Worm (Caenorhabditis elegans) whole organism, mixed stage, embryonic: Measurements from ENCODE around the gene spin-1.

Experiments used
- blmp-1 ChIP-seq: fragments of 150-350 bp; optimal IDR thresholded peaks from 2 replicates; lab custom pipeline; 2014; ENCODE audit warnings: missing biosample characterization, missing genetic modification characterization
- elt-1 ChIP-seq: sonication (generic microtip); optimal IDR thresholded peaks from 2 replicates; lab custom pipeline; 2017; ENCODE audit warnings: missing genetic modification characterization, mild to moderate bottlenecking, missing compliant biosample characterization, antibody characterized with exemption, moderate library complexity, borderline replicate concordance; ENCODE audit not compliant: insufficient read depth
- ham-2 ChIP-seq: fragments of 200-800 bp; sonication (Bioruptor generic); optimal IDR thresholded peaks from 2 replicates; lab custom pipeline; 2018; ENCODE audit warnings: mild to moderate bottlenecking, missing genetic modification characterization, missing compliant biosample characterization
- lin-13 ChIP-seq: fragments of 150-350 bp; optimal IDR thresholded peaks from 2 replicates; lab custom pipeline; 2014; ENCODE audit warnings: missing biosample characterization, missing genetic modification characterization
- mep-1 ChIP-seq: fragments of 150-350 bp; optimal IDR thresholded peaks from 2 replicates; lab custom pipeline; 2017; ENCODE audit warnings: missing biosample characterization, missing genetic modification reagents, missing genetic modification characterization, inconsistent platforms
- nhr-2 ChIP-seq: fragments of 150-350 bp; optimal IDR thresholded peaks from 2 replicates; lab custom pipeline; 2014; ENCODE audit warnings: missing biosample characterization, missing genetic modification characterization
- nhr-237 ChIP-seq: fragments of 150-350 bp; optimal IDR thresholded peaks from 2 replicates; lab custom pipeline; 2014; ENCODE audit warnings: missing biosample characterization, missing genetic modification characterization
- nhr-76 ChIP-seq: sonication (generic microtip); optimal IDR thresholded peaks from 2 replicates; lab custom pipeline; 2017; ENCODE audit warnings: missing biosample characterization, missing genetic modification characterization
- pha-4 ChIP-seq: fragments of 150-350 bp; optimal IDR thresholded peaks from 2 replicates; lab custom pipeline; 2018; ENCODE audit warnings: missing biosample characterization, missing genetic modification reagents, missing genetic modification characterization
- snpc-4 ChIP-seq: fragments of 150-350 bp; optimal IDR thresholded peaks from 2 replicates; lab custom pipeline; 2014; ENCODE audit warnings: missing biosample characterization, missing genetic modification characterization
- unc-39 ChIP-seq: fragments of 150-350 bp; optimal IDR thresholded peaks from 2 replicates; lab custom pipeline; 2014; ENCODE audit warnings: missing biosample characterization, missing genetic modification characterization
- ztf-11 ChIP-seq: fragments of 150-350 bp; optimal IDR thresholded peaks from 2 replicates; lab custom pipeline; 2014; ENCODE audit warnings: missing biosample characterization, missing genetic modification characterization

ce11 chrV:12091759-12092158, 23.0 kb upstream of the spin-1 start, which contains the start of gene nhr-206:
- TF ChIP-seq nhr-237 (tag; lab: Kevin White, UChicago) (no peak), mep-1 (tag; lab: Kevin White, UChicago) (no peak), ztf-11 (no peak), snpc-4 (no peak), blmp-1 (tag; lab: Kevin White, UChicago) (no peak), nhr-2 (tag; lab: Kevin White, UChicago) (no peak), unc-39 (tag; lab: Kevin White, UChicago) (no peak), pha-4 (tag; lab: Kevin White, UChicago) (no peak), elt-1 (no peak), nhr-76 (tag; lab: Kevin White, UChicago) (no peak), lin-13 (tag; lab: Kevin White, UChicago) (no peak), ham-2 (GFP tag; lab: Kevin White, UChicago) (no peak)
